Worm (Caenorhabditis elegans) whole organism, early embryonic: Measurements from ENCODE around the gene R04B5.11.

Source experiments
- F13C5.2 ChIP-seq: sonication (generic microtip); optimal IDR thresholded peaks from 2 replicates; lab custom pipeline; 2017; ENCODE audit warnings: mild to moderate bottlenecking, missing genetic modification characterization, inconsistent platforms, missing compliant biosample characterization
- ama-1 ChIP-seq: fragments of 150-350 bp; optimal IDR thresholded peaks from 2 replicates; lab custom pipeline; 2014
- ceh-13 ChIP-seq: fragments of 200-800 bp; sonication (Bioruptor generic); optimal IDR thresholded peaks from 2 replicates; lab custom pipeline; 2018; ENCODE audit warnings: mild to moderate bottlenecking, missing genetic modification characterization, missing compliant biosample characterization
- ceh-36 ChIP-seq: sonication (generic microtip); optimal IDR thresholded peaks from 2 replicates; lab custom pipeline; 2016; ENCODE audit warnings: missing genetic modification characterization, inconsistent platforms, missing compliant biosample characterization
- hmbx-1 ChIP-seq: sonication (generic microtip); optimal IDR thresholded peaks from 2 replicates; lab custom pipeline; 2016; ENCODE audit warnings: mild to moderate bottlenecking, missing genetic modification characterization, missing compliant biosample characterization
- hmg-4 ChIP-seq: fragments of 200-800 bp; sonication (Bioruptor generic); optimal IDR thresholded peaks from 2 replicates; lab custom pipeline; 2018; ENCODE audit warnings: mild to moderate bottlenecking, missing genetic modification characterization, missing compliant biosample characterization
- hnd-1 ChIP-seq: sonication (generic microtip); optimal IDR thresholded peaks from 2 replicates; lab custom pipeline; 2016; ENCODE audit warnings: missing genetic modification characterization, missing compliant biosample characterization
- scrt-1 ChIP-seq: fragments of 200-800 bp; sonication (Bioruptor generic); IDR thresholded peaks from 2 replicates; pipeline ENCODE4 v1.3.6; 2022; ENCODE audit warnings: missing genetic modification characterization, missing compliant biosample characterization
- sea-1 ChIP-seq: fragments of 200-800 bp; sonication (Bioruptor generic); conservative IDR thresholded peaks from 2 replicates; pipeline ENCODE4 v1.3.6; 2022; ENCODE audit warnings: missing genetic modification characterization, missing compliant biosample characterization
- tbx-11 ChIP-seq: fragments of 200-800 bp; sonication (Bioruptor generic); IDR thresholded peaks from 2 replicates; pipeline ENCODE4 v1.3.6; 2022; ENCODE audit warnings: missing genetic modification characterization, missing compliant biosample characterization

- no peak for TF ChIP-seq tbx-11 (GFP tag; lab: Robert Waterston, UW)
- TF ChIP-seq hmg-4 (GFP tag; lab: Kevin White, UChicago) = no peak
- no peak for TF ChIP-seq ceh-36
- no peak for TF ChIP-seq ama-1
- TF ChIP-seq scrt-1 = no peak
- no peak for TF ChIP-seq ceh-13
- no peak for TF ChIP-seq sea-1 (GFP tag; lab: Robert Waterston, UW)
- TF ChIP-seq hnd-1 (tag; lab: Kevin White, UChicago) = no peak
- TF ChIP-seq F13C5.2 (tag; lab: Kevin White, UChicago) = no peak
- TF ChIP-seq hmbx-1 (tag; lab: Kevin White, UChicago) = no peak
Measured at ce11 chrV:10066769-10067168, 24.3 kb downstream of the R04B5.11 start, which contains the start of gene npr-39.
